Fruit fly (Drosophila melanogaster): ENCODE data around the gene Syx18.

- TF ChIP-seq Mnt (GFP tag; optimal IDR thresholded peaks at IDR 0.05): no peak
- no peak for TF ChIP-seq Crg-1 (GFP tag; optimal IDR thresholded peaks at IDR 0.05)
- TF ChIP-seq CG33017 (tag; optimal IDR thresholded peaks at IDR 0.05): no peak
- TF ChIP-seq CG12768 (GFP tag; optimal IDR thresholded peaks at IDR 0.05): no peak
- TF ChIP-seq Hr96 (GFP tag; optimal IDR thresholded peaks at IDR 0.05): no peak
- TF ChIP-seq CG11617 (GFP tag; optimal IDR thresholded peaks at IDR 0.05): no peak
- TF ChIP-seq cnc (optimal IDR thresholded peaks at IDR 0.05): no peak
- no peak for TF ChIP-seq Clk (GFP tag; optimal IDR thresholded peaks at IDR 0.05)
- TF ChIP-seq kay (GFP tag; ENCODE audit: borderline replicate concordance): peak; percentile 73
- no peak for TF ChIP-seq CG1620 (GFP tag; optimal IDR thresholded peaks at IDR 0.05)
- no peak for TF ChIP-seq toe (GFP tag; optimal IDR thresholded peaks at IDR 0.05)
Observed at dm6 chr3R:24634312-24634711, 8.9 kb upstream of the Syx18 start.

Measured in whole organism, adult.